Worm (Caenorhabditis elegans): ENCODE measurements around the gene H03A11.2.

Gene H03A11.2

ce11 chrX:15176431-15176911 is 54.0 kb downstream of the H03A11.2 start, which contains the start of gene col-41:
col-41 (minus strand) TSS chrX:15176481.
- no peak for TF ChIP-seq drap-1 (GFP tag; optimal IDR thresholded peaks at IDR 0.05)
- TF ChIP-seq nhr-28 (tag; optimal IDR thresholded peaks at IDR 0.05) = no peak
- no peak for TF ChIP-seq unc-39 (tag; optimal IDR thresholded peaks at IDR 0.05)
- TF ChIP-seq mep-1 (tag; optimal IDR thresholded peaks at IDR 0.05) = no peak
- TF ChIP-seq tbx-8 (GFP tag; optimal IDR thresholded peaks at IDR 0.05) = no peak
- no peak for TF ChIP-seq cnd-1 (tag; optimal IDR thresholded peaks at IDR 0.05)
- no peak for TF ChIP-seq mab-5 (tag; optimal IDR thresholded peaks at IDR 0.05)
- TF ChIP-seq pha-4 (tag; optimal IDR thresholded peaks at IDR 0.05) = no peak
- TF ChIP-seq blmp-1 (tag; optimal IDR thresholded peaks at IDR 0.05) = no peak
- TF ChIP-seq bed-3 (GFP tag; optimal IDR thresholded peaks at IDR 0.05) = no peak
- TF ChIP-seq nhr-76 (tag; optimal IDR thresholded peaks at IDR 0.05) = no peak
- TF ChIP-seq mls-2 (tag; optimal IDR thresholded peaks at IDR 0.05) = no peak
- TF ChIP-seq lsy-2 (tag; optimal IDR thresholded peaks at IDR 0.05) = no peak
- TF ChIP-seq zip-8 (tag; optimal IDR thresholded peaks at IDR 0.05) = no peak
- no peak for TF ChIP-seq nhr-237 (tag; optimal IDR thresholded peaks at IDR 0.05)
